Fruit fly (Drosophila melanogaster): ENCODE results near the gene CG31142.

CG31142 gene

DNA sequence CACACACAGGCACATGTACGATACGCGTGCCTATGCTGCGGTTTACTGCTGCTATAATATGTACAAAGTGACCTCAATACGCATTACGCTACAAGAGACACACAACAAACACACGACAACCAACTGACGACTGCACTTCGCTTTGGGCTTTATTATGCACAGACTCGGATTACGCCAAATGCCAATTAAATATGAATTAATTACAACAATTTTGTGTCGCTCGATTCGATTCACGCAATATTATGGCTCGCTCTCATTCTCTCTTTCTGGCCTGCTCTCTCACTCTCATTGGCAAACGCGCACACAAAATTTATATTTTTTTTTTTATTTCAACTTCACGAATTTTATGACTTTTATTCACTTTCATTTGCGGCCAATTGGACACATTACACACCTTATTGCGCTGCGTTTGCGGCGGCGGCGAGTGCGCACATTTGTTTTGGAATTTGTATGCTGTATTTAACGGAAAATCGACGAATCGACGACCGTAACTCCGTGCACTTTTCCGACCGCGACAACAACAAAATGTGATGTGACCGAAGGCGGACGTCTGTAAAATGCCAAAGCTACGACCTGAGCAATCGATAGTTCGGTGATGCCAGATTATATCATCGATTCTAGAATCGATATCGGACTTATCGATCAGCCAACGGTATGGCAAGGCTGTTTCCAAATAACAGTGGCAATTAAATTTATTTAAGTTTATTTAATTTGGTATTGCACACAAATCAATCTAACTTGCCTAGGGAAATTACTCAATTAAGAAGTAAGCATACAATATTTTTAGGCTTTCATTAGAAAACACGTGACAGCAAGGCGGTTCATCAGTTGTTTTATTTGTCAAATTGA, 6.3 kb upstream of the CG31142 start, which contains the start of the genes sba and CG31141 (continued):
- TF ChIP-seq bcd (GFP tag; optimal IDR thresholded peaks at IDR 0.05) (no peak), vvl (GFP tag; IDR thresholded peaks at IDR 0.05) (peak; percentile 45), CG12071 (GFP tag; optimal IDR thresholded peaks at IDR 0.05) (no peak), usp (GFP tag; optimal IDR thresholded peaks at IDR 0.05) (no peak), Doc2 (GFP tag; IDR thresholded peaks at IDR 0.05) (no peak), CG3995 (GFP tag; optimal IDR thresholded peaks at IDR 0.05) (peak; percentile 17), lbe (GFP tag; optimal IDR thresholded peaks at IDR 0.05) (no peak), CG14860 (GFP tag; IDR thresholded peaks at IDR 0.05; ENCODE audit: partially characterized antibody) (peak; percentile 81), ewg (GFP tag; optimal IDR thresholded peaks at IDR 0.05) (no peak), p53 (GFP tag; optimal IDR thresholded peaks at IDR 0.05) (no peak), Dad (GFP tag; optimal IDR thresholded peaks at IDR 0.05) (peak; percentile 24), HmgZ (tag; optimal IDR thresholded peaks at IDR 0.05) (peak; percentile 67), cas (GFP tag; IDR thresholded peaks at IDR 0.05) (no peak), CG30431 (GFP tag; optimal IDR thresholded peaks at IDR 0.05) (no peak), CG31224 (GFP tag; IDR thresholded peaks at IDR 0.05) (no peak), croc (GFP tag; conservative IDR thresholded peaks at IDR 0.05) (no peak), Fer1 (GFP tag; optimal IDR thresholded peaks at IDR 0.05) (peak; percentile 48), gce (GFP tag; IDR thresholded peaks at IDR 0.05) (no peak), CG9727 (GFP tag; optimal IDR thresholded peaks at IDR 0.05) (no peak), pum (GFP tag; optimal IDR thresholded peaks at IDR 0.05) (no peak), Ptx1 (GFP tag; IDR thresholded peaks at IDR 0.05) (no peak), CG2712 (tag; optimal IDR thresholded peaks at IDR 0.05) (peak; percentile 0), CG7271 (tag; optimal IDR thresholded peaks at IDR 0.05) (no peak), sens-2 (GFP tag; IDR thresholded peaks at IDR 0.05) (no peak), CG10321 (GFP tag; IDR thresholded peaks at IDR 0.05) (no peak), CG10366 (GFP tag; IDR thresholded peaks at IDR 0.05) (no peak), Oli (tag; optimal IDR thresholded peaks at IDR 0.05) (peak; percentile 8), psq (GFP tag; optimal IDR thresholded peaks at IDR 0.05) (no peak), Sry-β (GFP tag; optimal IDR thresholded peaks at IDR 0.05) (no peak), fu2 (GFP tag; optimal IDR thresholded peaks at IDR 0.05) (no peak), jing (GFP tag; optimal IDR thresholded peaks at IDR 0.05) (no peak), CG4282 (GFP tag; optimal IDR thresholded peaks at IDR 0.05) (no peak), Spps (tag; optimal IDR thresholded peaks at IDR 0.05) (peak; percentile 4), CG17612 (GFP tag; IDR thresholded peaks at IDR 0.05) (no peak), Ada2b (GFP tag; IDR thresholded peaks at IDR 0.05) (no peak), Taf1 (GFP tag; IDR thresholded peaks at IDR 0.05) (no peak), Ssrp (tag; optimal IDR thresholded peaks at IDR 0.05) (no peak), eve (GFP tag; optimal IDR thresholded peaks at IDR 0.05) (no peak), B-H2 (GFP tag; optimal IDR thresholded peaks at IDR 0.05) (peak; percentile 59), Fer2 (tag; optimal IDR thresholded peaks at IDR 0.05) (no peak), so (GFP tag; IDR thresholded peaks at IDR 0.05) (no peak), her (GFP tag; optimal IDR thresholded peaks at IDR 0.05) (peak; percentile 31), CG12219 (GFP tag; optimal IDR thresholded peaks at IDR 0.05) (no peak), Gug (GFP tag; IDR thresholded peaks at IDR 0.05) (no peak), twi (tag; optimal IDR thresholded peaks at IDR 0.05) (no peak), CG8478 (optimal IDR thresholded peaks at IDR 0.05) (peak; percentile 79), Hsf (GFP tag; optimal IDR thresholded peaks at IDR 0.05) (peak; percentile 17), CG14667 (GFP tag; IDR thresholded peaks at IDR 0.05) (no peak), vfl (GFP tag; optimal IDR thresholded peaks at IDR 0.05) (no peak), cwo (GFP tag; optimal IDR thresholded peaks at IDR 0.05) (no peak), CG18011 (GFP tag; optimal IDR thresholded peaks at IDR 0.05) (no peak)

Measured in whole organism, embryonic.